Worm (Caenorhabditis elegans) whole organism, mixed stage, embryonic: ENCODE results near the gene sulp-7.

Source experiments
- M03D4.4 ChIP-seq: sonication (generic microtip); optimal IDR thresholded peaks from 2 replicates; lab custom pipeline; 2017; ENCODE audit warnings: mild to moderate bottlenecking, missing genetic modification characterization, missing compliant biosample characterization
- bed-3 ChIP-seq: fragments of 200-800 bp; sonication (Bioruptor generic); optimal IDR thresholded peaks from 3 replicates; lab custom pipeline; 2018; ENCODE audit warnings: mild to moderate bottlenecking, missing genetic modification characterization, moderate library complexity, missing compliant biosample characterization
- blmp-1 ChIP-seq: fragments of 150-350 bp; optimal IDR thresholded peaks from 2 replicates; lab custom pipeline; 2014; ENCODE audit warnings: missing biosample characterization, missing genetic modification characterization
- ceh-43 ChIP-seq: fragments of 200-800 bp; sonication (Bioruptor generic); optimal IDR thresholded peaks from 2 replicates; lab custom pipeline; 2018; ENCODE audit warnings: mild to moderate bottlenecking, missing genetic modification characterization, moderate library complexity, missing compliant biosample characterization
- ceh-83 ChIP-seq: fragments of 200-800 bp; sonication (Bioruptor generic); optimal IDR thresholded peaks from 2 replicates; lab custom pipeline; 2018; ENCODE audit warnings: mild to moderate bottlenecking, missing genetic modification characterization, missing compliant biosample characterization
- ces-1 ChIP-seq: fragments of 150-350 bp; optimal IDR thresholded peaks from 2 replicates; lab custom pipeline; 2014; ENCODE audit warnings: missing biosample characterization, missing genetic modification reagents, missing genetic modification characterization
- cnd-1 ChIP-seq: fragments of 200-800 bp; sonication (Bioruptor generic); optimal IDR thresholded peaks from 2 replicates; lab custom pipeline; 2018; ENCODE audit warnings: mild to moderate bottlenecking, missing genetic modification characterization, missing compliant biosample characterization
- drap-1 ChIP-seq: fragments of 200-800 bp; sonication (Bioruptor generic); optimal IDR thresholded peaks from 3 replicates; lab custom pipeline; 2018; ENCODE audit warnings: mild to moderate bottlenecking, missing genetic modification characterization, missing compliant biosample characterization
- elt-1 ChIP-seq: sonication (generic microtip); optimal IDR thresholded peaks from 2 replicates; lab custom pipeline; 2017; ENCODE audit warnings: missing genetic modification characterization, mild to moderate bottlenecking, missing compliant biosample characterization, antibody characterized with exemption, moderate library complexity, borderline replicate concordance; ENCODE audit not compliant: insufficient read depth
- elt-3 ChIP-seq: fragments of 150-350 bp; optimal IDR thresholded peaks from 2 replicates; lab custom pipeline; 2014; ENCODE audit warnings: missing biosample characterization, missing genetic modification characterization
- ham-2 ChIP-seq: fragments of 200-800 bp; sonication (Bioruptor generic); optimal IDR thresholded peaks from 2 replicates; lab custom pipeline; 2018; ENCODE audit warnings: mild to moderate bottlenecking, missing genetic modification characterization, missing compliant biosample characterization
- hlh-1 ChIP-seq: fragments of 150-350 bp; optimal IDR thresholded peaks from 2 replicates; lab custom pipeline; 2014; ENCODE audit warnings: missing biosample characterization, missing genetic modification reagents, missing genetic modification characterization
- lin-13 ChIP-seq: fragments of 150-350 bp; optimal IDR thresholded peaks from 2 replicates; lab custom pipeline; 2014; ENCODE audit warnings: missing biosample characterization, missing genetic modification characterization
- lin-32 ChIP-seq: fragments of 200-800 bp; sonication (Bioruptor generic); optimal IDR thresholded peaks from 2 replicates; lab custom pipeline; 2018; ENCODE audit warnings: mild to moderate bottlenecking, missing genetic modification characterization, missing compliant biosample characterization
- lsy-2 ChIP-seq: fragments of 150-350 bp; optimal IDR thresholded peaks from 2 replicates; lab custom pipeline; 2014; ENCODE audit warnings: missing biosample characterization, missing genetic modification characterization
- mab-5 ChIP-seq: fragments of 150-350 bp; optimal IDR thresholded peaks from 2 replicates; lab custom pipeline; 2014; ENCODE audit warnings: missing biosample characterization, missing genetic modification characterization
- mls-2 ChIP-seq: sonication (generic microtip); optimal IDR thresholded peaks from 2 replicates; lab custom pipeline; 2016; ENCODE audit warnings: mild to moderate bottlenecking, missing genetic modification characterization, moderate library complexity, missing compliant biosample characterization
- nhr-12 ChIP-seq: fragments of 150-350 bp; optimal IDR thresholded peaks from 2 replicates; lab custom pipeline; 2014; ENCODE audit warnings: missing biosample characterization, missing genetic modification characterization
- nhr-2 ChIP-seq: fragments of 150-350 bp; optimal IDR thresholded peaks from 2 replicates; lab custom pipeline; 2014; ENCODE audit warnings: missing biosample characterization, missing genetic modification characterization
- nhr-237 ChIP-seq: fragments of 150-350 bp; optimal IDR thresholded peaks from 2 replicates; lab custom pipeline; 2014; ENCODE audit warnings: missing biosample characterization, missing genetic modification characterization
- nhr-28 ChIP-seq: fragments of 150-350 bp; optimal IDR thresholded peaks from 2 replicates; lab custom pipeline; 2014; ENCODE audit warnings: missing biosample characterization, missing genetic modification characterization
- pha-4 ChIP-seq: fragments of 150-350 bp; optimal IDR thresholded peaks from 2 replicates; lab custom pipeline; 2018; ENCODE audit warnings: missing biosample characterization, missing genetic modification reagents, missing genetic modification characterization
- sem-2 ChIP-seq: fragments of 200-800 bp; sonication (Bioruptor generic); optimal IDR thresholded peaks from 2 replicates; lab custom pipeline; 2018; ENCODE audit warnings: mild to moderate bottlenecking, missing genetic modification characterization, missing compliant biosample characterization
- sptf-1 ChIP-seq: sonication (generic microtip); optimal IDR thresholded peaks from 2 replicates; lab custom pipeline; 2017; ENCODE audit warnings: mild to moderate bottlenecking, missing genetic modification characterization, moderate library complexity, missing compliant biosample characterization
- tbx-8 ChIP-seq: fragments of 200-800 bp; sonication (Bioruptor generic); optimal IDR thresholded peaks from 2 replicates; lab custom pipeline; 2018; ENCODE audit warnings: mild to moderate bottlenecking, missing genetic modification characterization, moderate library complexity, missing compliant biosample characterization
- unc-62 ChIP-seq: fragments of 150-350 bp; optimal IDR thresholded peaks from 2 replicates; lab custom pipeline; 2014; ENCODE audit warnings: missing biosample characterization, missing genetic modification reagents, missing genetic modification characterization
- zip-8 ChIP-seq: fragments of 150-350 bp; optimal IDR thresholded peaks from 2 replicates; lab custom pipeline; 2014; ENCODE audit warnings: missing biosample characterization, missing genetic modification characterization
- ztf-11 ChIP-seq: fragments of 150-350 bp; optimal IDR thresholded peaks from 2 replicates; lab custom pipeline; 2014; ENCODE audit warnings: missing biosample characterization, missing genetic modification characterization

The sulp-7 gene

DNA sequence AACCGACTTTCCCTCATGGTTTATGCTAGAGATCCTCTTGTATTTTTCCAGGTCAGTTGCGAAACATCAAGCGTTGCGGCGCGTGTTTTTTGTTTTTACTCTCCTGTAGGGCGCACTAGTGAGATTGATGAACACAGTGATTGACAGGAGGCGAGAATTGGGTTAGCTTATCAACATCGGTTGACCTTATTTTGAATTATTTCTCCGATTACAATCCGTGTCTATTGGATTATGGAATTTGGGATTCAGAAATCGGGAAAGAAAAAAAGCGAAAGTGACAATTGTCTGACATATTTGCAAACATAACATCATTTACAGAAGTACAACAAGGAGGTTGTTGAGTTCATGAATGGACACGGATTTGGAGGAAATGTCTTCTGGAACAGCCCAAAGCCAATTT is 19.5 kb upstream of the sulp-7 start:
- TF ChIP-seq ztf-11 (tag; lab: Kevin White, UChicago): no peak
- TF ChIP-seq unc-62 (GFP tag; lab: Kevin White, UChicago): peak; percentile 55
- TF ChIP-seq hlh-1 (tag; lab: Kevin White, UChicago): no peak
- no peak for TF ChIP-seq sem-2
- peak; percentile 59 for TF ChIP-seq blmp-1

- no peak for TF ChIP-seq ces-1
- no peak for TF ChIP-seq drap-1
- no peak for TF ChIP-seq elt-1 (tag; lab: Kevin White, UChicago)
- TF ChIP-seq ham-2 (GFP tag; lab: Kevin White, UChicago): peak; percentile 9
- TF ChIP-seq blmp-1: peak; percentile 4
- no peak for TF ChIP-seq ceh-43
Observed at ce11 chrX:11061904-11062303, 18.6 kb upstream of the sulp-7 start, which contains the start of gene lpr-5. lpr-5 (plus strand) TSS chrX:11062123.

DNA sequence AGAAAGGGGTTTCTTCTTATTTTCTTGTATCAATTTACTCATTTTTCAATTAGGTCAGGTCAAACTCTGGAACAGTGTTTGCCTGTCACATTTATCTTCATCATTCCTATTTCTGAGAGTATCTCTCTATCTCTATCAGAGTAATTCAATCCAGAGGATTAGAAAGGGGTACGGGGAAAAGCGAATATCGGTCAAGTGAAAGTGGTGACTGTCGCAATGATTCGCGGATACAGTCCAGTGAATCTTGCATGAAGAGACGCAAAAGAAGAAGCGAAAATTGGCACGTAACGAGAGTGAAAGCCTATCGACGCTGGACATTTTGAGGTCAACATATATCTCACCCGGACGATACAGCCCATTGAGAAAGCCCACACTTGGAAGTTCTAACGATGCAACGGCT is 15.7 kb upstream of the sulp-7 start, which contains the start of gene lpr-4:
lpr-4 (plus strand) TSS at position 328 of the 400 bp plus-strand sequence.
- TF ChIP-seq elt-3 (tag; lab: Kevin White, UChicago): peak; percentile 57
- no peak for TF ChIP-seq ces-1
- no peak for TF ChIP-seq nhr-2 (tag; lab: Kevin White, UChicago)
- no peak for TF ChIP-seq ztf-11 (tag; lab: Kevin White, UChicago)
- peak; percentile 57 for TF ChIP-seq unc-62 (GFP tag; lab: Kevin White, UChicago)
- TF ChIP-seq ham-2 (GFP tag; lab: Kevin White, UChicago): peak; percentile 83
- TF ChIP-seq elt-1 (tag; lab: Kevin White, UChicago): peak; percentile 5
- no peak for TF ChIP-seq nhr-237
- TF ChIP-seq tbx-8 (GFP tag; lab: Kevin White, UChicago): no peak
- no peak for TF ChIP-seq sem-2
- no peak for TF ChIP-seq M03D4.4 (tag; lab: Kevin White, UChicago)
- TF ChIP-seq mls-2 (tag; lab: Kevin White, UChicago): no peak
- peak; percentile 98 for TF ChIP-seq blmp-1
- TF ChIP-seq sptf-1 (tag; lab: Kevin White, UChicago): no peak
- no peak for TF ChIP-seq mab-5
- no peak for TF ChIP-seq pha-4 (tag; lab: Kevin White, UChicago)
- TF ChIP-seq lin-32 (GFP tag; lab: Kevin White, UChicago): no peak
- no peak for TF ChIP-seq ceh-83 (GFP tag; lab: Kevin White, UChicago)
- no peak for TF ChIP-seq lsy-2 (tag; lab: Kevin White, UChicago)
- TF ChIP-seq drap-1: no peak
- no peak for TF ChIP-seq bed-3 (GFP tag; lab: Kevin White, UChicago)

- TF ChIP-seq elt-3 (tag; lab: Kevin White, UChicago) (no peak), nhr-28 (no peak), ztf-11 (tag; lab: Kevin White, UChicago) (no peak), blmp-1 (peak; percentile 44), ham-2 (GFP tag; lab: Kevin White, UChicago) (peak; percentile 33), sem-2 (no peak), elt-1 (tag; lab: Kevin White, UChicago) (peak; percentile 5)
Observed at ce11 chrX:11067256-11067655, 13.2 kb upstream of the sulp-7 start.

DNA sequence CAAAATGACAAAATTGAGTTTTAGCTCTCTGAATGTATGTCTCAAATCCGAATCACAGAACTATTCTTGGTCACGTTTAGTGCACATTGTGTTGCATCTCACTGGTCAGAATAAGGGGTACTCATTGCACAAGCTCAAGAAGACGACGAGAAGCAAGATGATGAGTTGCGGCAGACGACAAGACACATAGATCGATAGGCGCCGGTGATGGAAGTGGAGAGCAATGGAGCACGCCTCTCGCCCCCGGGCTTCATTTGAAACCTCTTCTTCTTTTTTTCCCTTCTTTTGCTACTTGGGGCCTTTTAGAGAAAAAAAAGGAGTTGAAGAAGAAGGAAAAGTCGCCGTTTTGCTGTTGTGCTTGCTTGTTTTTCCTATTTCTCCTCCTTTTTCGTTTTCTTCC is 12.1 kb upstream of the sulp-7 start, which contains the start of gene apt-9:
apt-9 (plus strand) TSS at position 194 of the 400 bp plus-strand sequence.
- TF ChIP-seq nhr-12 (no peak), pha-4 (tag; lab: Kevin White, UChicago) (no peak), elt-1 (tag; lab: Kevin White, UChicago) (no peak), ces-1 (peak; percentile 52), bed-3 (GFP tag; lab: Kevin White, UChicago) (no peak), mab-5 (no peak), sptf-1 (tag; lab: Kevin White, UChicago) (no peak)

- TF ChIP-seq nhr-237 (no peak), lin-13 (tag; lab: Kevin White, UChicago) (peak; percentile 22)
Observed at ce11 chrX:11072701-11073100, 7.8 kb upstream of the sulp-7 start.

ce11 chrX:11073358-11073757 is 7.1 kb upstream of the sulp-7 start, which contains the start of gene W04G3.5:
W04G3.5 (plus strand) TSS chrX:11073658.
- TF ChIP-seq mls-2 (tag; lab: Kevin White, UChicago) (no peak), bed-3 (GFP tag; lab: Kevin White, UChicago) (no peak), lin-13 (tag; lab: Kevin White, UChicago) (no peak), M03D4.4 (tag; lab: Kevin White, UChicago) (no peak), zip-8 (tag; lab: Kevin White, UChicago) (no peak), tbx-8 (GFP tag; lab: Kevin White, UChicago) (no peak), ztf-11 (tag; lab: Kevin White, UChicago) (no peak), nhr-28 (no peak), cnd-1 (tag; lab: Kevin White, UChicago) (no peak), ceh-83 (GFP tag; lab: Kevin White, UChicago) (no peak)
